Worm (Caenorhabditis elegans) whole organism, young adult: Measurements from ENCODE around the gene usp-46.
A peak's percentile ranks its signal among the peaks of the same experiment; 100 is the strongest.

ENCODE experiments used
- B0035.1 ChIP-seq: sonication (generic microtip); optimal IDR thresholded peaks from 2 replicates; lab custom pipeline; 2016; ENCODE audit warnings: missing genetic modification characterization, mild to moderate bottlenecking, missing compliant biosample characterization, missing genotype, missing genetic modification reagents
- D2030.7 ChIP-seq: fragments of 200-800 bp; sonication (Bioruptor generic); IDR thresholded peaks from 2 replicates; pipeline ENCODE4 v1.3.6; 2022; ENCODE audit warnings: missing genetic modification reagents, missing genetic modification characterization, missing compliant biosample characterization
- F10E7.11 ChIP-seq: sonication (generic microtip); optimal IDR thresholded peaks from 2 replicates; lab custom pipeline; 2017; ENCODE audit warnings: mild to moderate bottlenecking, missing genetic modification characterization, moderate library complexity, missing compliant biosample characterization
- F23B12.7 ChIP-seq: sonication (generic microtip); optimal IDR thresholded peaks from 2 replicates; lab custom pipeline; 2017; ENCODE audit warnings: missing genetic modification characterization, mild to moderate bottlenecking, missing compliant biosample characterization, antibody characterized with exemption, moderate library complexity; ENCODE audit not compliant: insufficient read depth
- F33H1.4 ChIP-seq: fragments of 200-800 bp; sonication (Bioruptor generic); IDR thresholded peaks from 2 replicates; pipeline ENCODE4 v1.3.6; 2022; ENCODE audit warnings: missing genetic modification reagents, missing genetic modification characterization, missing compliant biosample characterization
- F57C9.4 ChIP-seq: sonication (generic microtip); optimal IDR thresholded peaks from 2 replicates; lab custom pipeline; 2017; ENCODE audit warnings: mild to moderate bottlenecking, missing genetic modification characterization, missing compliant biosample characterization
- K11D2.4 ChIP-seq: fragments of 200-800 bp; sonication (Bioruptor generic); IDR thresholded peaks from 2 replicates; pipeline ENCODE4 v1.3.6; 2022; ENCODE audit warnings: missing genetic modification reagents, missing genetic modification characterization, missing compliant biosample characterization
- T26A5.8 ChIP-seq: sonication (generic microtip); optimal IDR thresholded peaks from 2 replicates; lab custom pipeline; 2016; ENCODE audit warnings: missing genetic modification characterization, missing compliant biosample characterization
- Y53F4B.3 ChIP-seq: fragments of 200-800 bp; sonication (Bioruptor generic); IDR thresholded peaks from 2 replicates; pipeline ENCODE4 v1.3.6; 2022; ENCODE audit warnings: missing genetic modification reagents, missing genetic modification characterization, missing compliant biosample characterization
- Y67H2A.10 ChIP-seq: fragments of 200-800 bp; sonication (Bioruptor generic); conservative IDR thresholded peaks from 2 replicates; pipeline ENCODE4 v1.3.6; 2022; ENCODE audit warnings: missing genetic modification reagents, missing genetic modification characterization, missing compliant biosample characterization
- ama-1 ChIP-seq, 3 experiments: fragments of 150-350 bp in 1 of 3; sonication (generic microtip) in 2 of 3; optimal IDR thresholded peaks; 2 replicates each; lab custom pipeline; 2014 to 2018; ENCODE audit warnings: missing biosample characterization in 2 of 3, missing genetic modification characterization in 2 of 3, missing genetic modification reagents in 2 of 3
- aptf-3 ChIP-seq: fragments of 200-800 bp; sonication (Bioruptor generic); IDR thresholded peaks from 2 replicates; pipeline ENCODE4 v1.3.6; 2022; ENCODE audit warnings: missing genetic modification characterization, missing compliant biosample characterization
- atf-7 ChIP-seq: sonication (generic microtip); optimal IDR thresholded peaks from 2 replicates; lab custom pipeline; 2017; ENCODE audit warnings: mild to moderate bottlenecking, missing genetic modification characterization, missing compliant biosample characterization
- attf-3 ChIP-seq: fragments of 200-800 bp; sonication (Bioruptor generic); conservative IDR thresholded peaks from 2 replicates; pipeline ENCODE4 v1.3.6; 2022; ENCODE audit warnings: missing genetic modification reagents, missing genetic modification characterization, missing compliant biosample characterization
- ceh-58 ChIP-seq: fragments of 200-800 bp; sonication (Bioruptor generic); IDR thresholded peaks from 2 replicates; pipeline ENCODE4 v1.3.6; 2022; ENCODE audit warnings: missing genetic modification characterization, missing compliant biosample characterization
- ceh-91 ChIP-seq: fragments of 200-800 bp; sonication (Bioruptor generic); IDR thresholded peaks from 2 replicates; pipeline ENCODE4 v1.3.6; 2022; ENCODE audit warnings: missing genetic modification reagents, missing genetic modification characterization, missing compliant biosample characterization
- chd-7 ChIP-seq: sonication (generic microtip); optimal IDR thresholded peaks from 2 replicates; lab custom pipeline; 2016; ENCODE audit warnings: mild to moderate bottlenecking, missing genetic modification characterization, moderate library complexity, missing compliant biosample characterization
- die-1 ChIP-seq: sonication (generic microtip); optimal IDR thresholded peaks from 2 replicates; lab custom pipeline; 2016; ENCODE audit warnings: missing genotype, mild to moderate bottlenecking, missing genetic modification characterization, missing compliant biosample characterization
- dox-1 ChIP-seq: fragments of 200-800 bp; sonication (Bioruptor generic); IDR thresholded peaks from 2 replicates; pipeline ENCODE4 v1.3.6; 2022; ENCODE audit warnings: missing genetic modification reagents, missing genetic modification characterization, missing compliant biosample characterization
- efl-1 ChIP-seq: fragments of 150-350 bp; optimal IDR thresholded peaks from 2 replicates; lab custom pipeline; 2014; ENCODE audit warnings: missing biosample characterization, missing genetic modification reagents, missing genetic modification characterization
- ekl-4 ChIP-seq: fragments of 200-800 bp; sonication (Bioruptor generic); IDR thresholded peaks from 2 replicates; pipeline ENCODE4 v1.3.6; 2022; ENCODE audit warnings: missing genetic modification reagents, missing genetic modification characterization, missing compliant biosample characterization
- him-1 ChIP-seq: sonication (generic microtip); optimal IDR thresholded peaks from 2 replicates; lab custom pipeline; 2016; ENCODE audit warnings: missing genotype, missing genetic modification reagents, missing genetic modification characterization, missing compliant biosample characterization
- lag-1 ChIP-seq: fragments of 200-800 bp; sonication (Bioruptor generic); IDR thresholded peaks from 2 replicates; pipeline ENCODE4 v1.3.6; 2022; ENCODE audit warnings: missing genetic modification reagents, missing genetic modification characterization, missing compliant biosample characterization
- lin-35 ChIP-seq, 3 experiments: fragments of 150-350 bp in 2 of 3; sonication (generic microtip) in 1 of 3; optimal IDR thresholded peaks; 2 replicates each; lab custom pipeline; 2014 to 2018; ENCODE audit warnings: missing biosample characterization in 3 of 3, missing genetic modification characterization in 3 of 3, missing genetic modification reagents in 3 of 3
- lin-54 ChIP-seq: fragments of 200-800 bp; sonication (Bioruptor generic); optimal IDR thresholded peaks from 2 replicates; lab custom pipeline; 2018; ENCODE audit warnings: mild to moderate bottlenecking, missing genetic modification characterization, missing compliant biosample characterization
- lir-1 ChIP-seq: fragments of 200-800 bp; sonication (Bioruptor generic); conservative IDR thresholded peaks from 2 replicates; pipeline ENCODE4 v1.3.6; 2022; ENCODE audit warnings: missing genetic modification reagents, missing genetic modification characterization, missing compliant biosample characterization
- lsl-1 ChIP-seq: fragments of 200-800 bp; sonication (Bioruptor generic); optimal IDR thresholded peaks from 2 replicates; lab custom pipeline; 2018; ENCODE audit warnings: mild to moderate bottlenecking, missing genetic modification characterization, moderate library complexity, missing compliant biosample characterization
- lsy-27 ChIP-seq: sonication (generic microtip); optimal IDR thresholded peaks from 2 replicates; lab custom pipeline; 2017; ENCODE audit warnings: missing genetic modification characterization, mild to moderate bottlenecking, missing compliant biosample characterization, antibody characterized with exemption, missing genotype, borderline replicate concordance; ENCODE audit not compliant: insufficient read depth
- madf-3 ChIP-seq: fragments of 200-800 bp; sonication (Bioruptor generic); IDR thresholded peaks from 2 replicates; pipeline ENCODE4 v1.3.6; 2022; ENCODE audit warnings: missing genetic modification reagents, missing genetic modification characterization, missing compliant biosample characterization
- mcd-1 ChIP-seq: fragments of 200-800 bp; sonication (Bioruptor generic); IDR thresholded peaks from 2 replicates; pipeline ENCODE4 v1.3.6; 2022; ENCODE audit warnings: missing genetic modification reagents, missing genetic modification characterization, missing compliant biosample characterization
- mel-28 ChIP-seq: sonication (generic microtip); optimal IDR thresholded peaks from 2 replicates; lab custom pipeline; 2016; ENCODE audit warnings: borderline replicate concordance, mild to moderate bottlenecking, missing genetic modification characterization, missing compliant biosample characterization
- mes-4 ChIP-seq: sonication (generic microtip); optimal IDR thresholded peaks from 2 replicates; lab custom pipeline; 2016; ENCODE audit warnings: missing genotype, missing genetic modification characterization, missing compliant biosample characterization
- mxl-1 ChIP-seq: sonication (generic microtip); optimal IDR thresholded peaks from 2 replicates; lab custom pipeline; 2016; ENCODE audit warnings: missing genetic modification characterization, missing compliant biosample characterization
- nfya-1 ChIP-seq: sonication (generic microtip); optimal IDR thresholded peaks from 2 replicates; lab custom pipeline; 2017; ENCODE audit warnings: antibody characterized with exemption, missing compliant biosample characterization, missing genetic modification characterization, borderline replicate concordance; ENCODE audit not compliant: insufficient read depth
- nhr-80 ChIP-seq: sonication (generic microtip); optimal IDR thresholded peaks from 2 replicates; lab custom pipeline; 2016; ENCODE audit warnings: missing genetic modification characterization, missing compliant biosample characterization
- rpc-1 ChIP-seq, 2 experiments: fragments of 150-350 bp in 1 of 2; sonication (generic microtip) in 1 of 2; optimal IDR thresholded peaks; 2 replicates each; lab custom pipeline; 2014 to 2018; ENCODE audit warnings: missing biosample characterization in 1 of 2, missing genetic modification characterization in 1 of 2, missing genetic modification reagents in 1 of 2, missing genotype in 1 of 2
- sdz-38 ChIP-seq: sonication (generic microtip); optimal IDR thresholded peaks from 2 replicates; lab custom pipeline; 2016; ENCODE audit warnings: missing genotype, missing genetic modification characterization, missing compliant biosample characterization
- snpc-4 ChIP-seq, 5 experiments: fragments of 150-350 bp in 1 of 5; sonication (generic microtip) in 4 of 5; optimal IDR thresholded peaks; 2 replicates each; lab custom pipeline; 2014 to 2018; ENCODE audit warnings: missing genetic modification characterization in 5 of 5, missing biosample characterization in 3 of 5, antibody characterized with exemption in 2 of 5, mild to moderate bottlenecking in 2 of 5, missing compliant biosample characterization in 2 of 5, missing genotype in 2 of 5, moderate library complexity in 2 of 5, missing genetic modification reagents in 1 of 5
- sptf-2 ChIP-seq: fragments of 200-800 bp; sonication (Bioruptor generic); optimal IDR thresholded peaks from 2 replicates; lab custom pipeline; 2018; ENCODE audit warnings: mild to moderate bottlenecking, missing genetic modification characterization, missing compliant biosample characterization
- xnd-1 ChIP-seq: sonication (generic microtip); optimal IDR thresholded peaks from 2 replicates; lab custom pipeline; 2016; ENCODE audit warnings: missing genotype, missing genetic modification reagents, missing genetic modification characterization, missing compliant biosample characterization
- ztf-6 ChIP-seq: fragments of 200-800 bp; sonication (Bioruptor generic); IDR thresholded peaks from 2 replicates; pipeline ENCODE4 v1.3.6; 2022; ENCODE audit warnings: missing genetic modification reagents, missing genetic modification characterization, missing compliant biosample characterization

usp-46 gene

ce11 chrIII:9779080-9779479, 2.7 kb downstream of the usp-46 start:
- no peak for TF ChIP-seq lin-54
- peak; percentile 55; the same call in 1 of the 2 replicates for TF ChIP-seq F33H1.4 (GFP tag; lab: Robert Waterston, UW)
- TF ChIP-seq mel-28 (tag; lab: Kevin White, UChicago): no peak
- no peak for TF ChIP-seq efl-1 (GFP tag; lab: Kevin White, UChicago)
- TF ChIP-seq lsl-1 (GFP tag; lab: Kevin White, UChicago): peak; percentile 52
- TF ChIP-seq snpc-4 (GFP tag; optimal IDR thresholded peaks at IDR 0.05; lab: Kevin White, UChicago): no peak
- TF ChIP-seq snpc-4 (tag; optimal IDR thresholded peaks at IDR 0.05; lab: Kevin White, UChicago): no peak
- no peak for TF ChIP-seq sdz-38 (tag; lab: Kevin White, UChicago)
- no peak for TF ChIP-seq F10E7.11 (tag; lab: Kevin White, UChicago)
- TF ChIP-seq sptf-2 (GFP tag; lab: Kevin White, UChicago): no peak
- TF ChIP-seq xnd-1 (tag; lab: Kevin White, UChicago): peak; percentile 19
- TF ChIP-seq die-1 (tag; lab: Kevin White, UChicago): no peak
- TF ChIP-seq madf-3 (GFP tag; lab: Robert Waterston, UW): 0 out of 2 replicates have a peak, but pooled peaks have one; percentile 53
- no peak for TF ChIP-seq rpc-1 (optimal IDR thresholded peaks at IDR 0.05; lab: Kevin White, UChicago)
- TF ChIP-seq rpc-1 (tag; optimal IDR thresholded peaks at IDR 0.05; lab: Kevin White, UChicago): no peak
- no peak for TF ChIP-seq lin-35 (GFP tag; optimal IDR thresholded peaks at IDR 0.05; lab: Kevin White, UChicago)
- TF ChIP-seq B0035.1 (tag; lab: Kevin White, UChicago): no peak
- TF ChIP-seq ceh-91 (GFP tag; lab: Robert Waterston, UW): no peak
- no peak for TF ChIP-seq nfya-1 (tag; lab: Kevin White, UChicago)
- no peak for TF ChIP-seq K11D2.4
- TF ChIP-seq D2030.7 (GFP tag; lab: Robert Waterston, UW): no peak
- TF ChIP-seq F23B12.7 (tag; lab: Kevin White, UChicago): no peak
- TF ChIP-seq mes-4 (tag; lab: Kevin White, UChicago): no peak

- TF ChIP-seq aptf-3 (GFP tag; lab: Robert Waterston, UW) (no peak), madf-3 (GFP tag; lab: Robert Waterston, UW) (0 out of 2 replicates have a peak, but pooled peaks have one; percentile 55)
Measured at ce11 chrIII:9780254-9780653, 3.8 kb downstream of the usp-46 start, which contains the start of gene sqv-3. Gene sqv-3, minus strand, starts transcription at chrIII:9780354.

ce11 chrIII:9780665-9781304, 4.4 kb downstream of the usp-46 start, which contains the start of gene vha-1:
Gene vha-1, plus strand, starts transcription at chrIII:9781254.
- TF ChIP-seq lsl-1 (GFP tag; lab: Kevin White, UChicago): peak; percentile 67
- no peak for TF ChIP-seq T26A5.8
- TF ChIP-seq D2030.7 (GFP tag; lab: Robert Waterston, UW): peak; percentile 47; the same call in 1 of the 2 replicates
- TF ChIP-seq mxl-1: no peak
- no peak for TF ChIP-seq F57C9.4 (tag; lab: Kevin White, UChicago)
- peak; percentile 97 for TF ChIP-seq ekl-4 (GFP tag; lab: Robert Waterston, UW)
- TF ChIP-seq atf-7 (tag; lab: Kevin White, UChicago): peak; percentile 8
- no peak for TF ChIP-seq Y53F4B.3 (GFP tag; lab: Robert Waterston, UW)
- 0 out of 2 replicates have a peak, but pooled peaks have one; percentile 45 for TF ChIP-seq ztf-6 (GFP tag; lab: Robert Waterston, UW)
- TF ChIP-seq mes-4 (tag; lab: Kevin White, UChicago): no peak
- TF ChIP-seq Y67H2A.10 (GFP tag; lab: Robert Waterston, UW): peak; percentile 93
- no peak for TF ChIP-seq lir-1 (GFP tag; lab: Robert Waterston, UW)
- TF ChIP-seq ceh-58 (GFP tag; lab: Robert Waterston, UW): no peak
- TF ChIP-seq lsy-27 (tag; lab: Kevin White, UChicago): peak; percentile 43
- TF ChIP-seq attf-3 (GFP tag; lab: Robert Waterston, UW): no peak; the same call in 1 of the 2 replicates
- TF ChIP-seq him-1 (tag; lab: Kevin White, UChicago): no peak
- no peak for TF ChIP-seq chd-7 (tag; lab: Kevin White, UChicago)
- TF ChIP-seq lag-1 (GFP tag; lab: Robert Waterston, UW): no peak
- no peak for TF ChIP-seq mel-28 (tag; lab: Kevin White, UChicago)
- peak; percentile 97 for TF ChIP-seq mcd-1
- TF ChIP-seq ama-1 (optimal IDR thresholded peaks at IDR 0.05; lab: Kevin White, UChicago): peak; percentile 55
- TF ChIP-seq ama-1 (GFP tag; optimal IDR thresholded peaks at IDR 0.05; lab: Kevin White, UChicago): peak in 1 of 2 experiments; percentile 4
- peak; percentile 40; the same call in 1 of the 2 replicates for TF ChIP-seq K11D2.4
- peak; percentile 98 for TF ChIP-seq nhr-80 (tag; lab: Kevin White, UChicago)
- TF ChIP-seq dox-1 (GFP tag; lab: Robert Waterston, UW): peak; percentile 88
- TF ChIP-seq F23B12.7 (tag; lab: Kevin White, UChicago): peak; percentile 54
